Worm (Caenorhabditis elegans): Measurements from ENCODE around the gene T07D4.5.

T07D4.5 gene

ce11 chrII:8884262-8884949, at the start of gene T07D4.5, which contains the start of gene ddx-19:
Gene T07D4.5 (minus strand): TSS chrII:8884332.
Gene ddx-19 (plus strand): TSS chrII:8884899.
- TF ChIP-seq unc-62 (GFP tag; optimal IDR thresholded peaks at IDR 0.05): no peak

DNA sequence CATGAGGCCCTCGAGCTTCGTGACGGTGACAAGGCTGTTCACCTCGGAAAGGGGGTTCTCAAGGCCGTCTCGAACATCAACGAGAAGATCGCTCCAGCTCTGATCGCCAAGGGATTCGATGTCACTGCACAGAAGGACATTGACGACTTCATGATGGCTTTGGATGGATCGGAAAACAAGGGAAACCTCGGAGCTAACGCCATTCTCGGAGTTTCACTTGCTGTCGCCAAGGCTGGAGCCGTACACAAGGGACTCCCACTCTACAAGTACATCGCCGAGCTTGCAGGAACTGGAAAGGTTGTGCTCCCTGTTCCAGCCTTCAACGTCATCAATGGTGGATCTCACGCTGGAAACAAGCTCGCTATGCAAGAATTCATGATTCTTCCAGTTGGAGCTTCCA, 48.3 kb upstream of the T07D4.5 start:
- TF ChIP-seq unc-62 (GFP tag; optimal IDR thresholded peaks at IDR 0.05): no peak

DNA sequence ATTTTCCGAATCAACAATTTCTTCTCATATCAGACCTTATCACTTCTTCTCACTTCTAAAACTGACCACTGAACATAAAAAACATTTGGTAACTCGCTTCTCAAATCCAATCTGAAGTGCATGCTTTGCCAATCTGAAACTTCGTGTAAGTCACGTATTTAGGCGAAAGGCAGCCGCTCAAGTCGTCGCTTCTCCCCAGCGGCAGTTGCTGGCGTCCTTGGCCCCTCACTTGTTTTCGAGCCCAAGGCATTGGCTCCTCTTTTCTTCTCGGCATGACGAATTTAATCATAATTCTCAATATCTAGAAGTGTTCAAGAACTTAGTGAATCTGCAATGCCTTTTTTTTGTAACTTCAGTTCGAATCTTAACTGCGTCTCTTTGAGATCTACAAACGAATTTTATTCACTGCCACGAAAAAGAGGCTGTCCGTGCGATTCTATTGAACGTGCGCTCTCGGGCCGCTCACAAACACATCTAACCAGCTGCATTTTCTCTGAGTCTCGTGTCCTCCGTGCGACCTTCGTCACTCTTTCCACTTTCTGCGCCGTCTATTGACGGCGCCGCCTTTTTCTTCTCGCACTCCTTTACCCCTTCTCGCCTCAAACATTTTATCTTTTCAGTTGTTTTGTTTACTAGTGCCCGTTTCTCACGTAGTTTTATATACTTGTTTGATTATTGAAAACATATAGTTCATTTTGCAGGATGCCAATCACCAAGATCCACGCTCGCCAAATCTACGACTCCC, 47.4 kb upstream of the T07D4.5 start:
- no peak for TF ChIP-seq unc-62 (GFP tag; optimal IDR thresholded peaks at IDR 0.05)

ce11 chrII:8930763-8931162, 46.6 kb upstream of the T07D4.5 start, which contains the start of gene enol-1:
Gene enol-1 (plus strand): TSS chrII:8930997.
- TF ChIP-seq unc-62 (GFP tag; optimal IDR thresholded peaks at IDR 0.05): no peak

DNA sequence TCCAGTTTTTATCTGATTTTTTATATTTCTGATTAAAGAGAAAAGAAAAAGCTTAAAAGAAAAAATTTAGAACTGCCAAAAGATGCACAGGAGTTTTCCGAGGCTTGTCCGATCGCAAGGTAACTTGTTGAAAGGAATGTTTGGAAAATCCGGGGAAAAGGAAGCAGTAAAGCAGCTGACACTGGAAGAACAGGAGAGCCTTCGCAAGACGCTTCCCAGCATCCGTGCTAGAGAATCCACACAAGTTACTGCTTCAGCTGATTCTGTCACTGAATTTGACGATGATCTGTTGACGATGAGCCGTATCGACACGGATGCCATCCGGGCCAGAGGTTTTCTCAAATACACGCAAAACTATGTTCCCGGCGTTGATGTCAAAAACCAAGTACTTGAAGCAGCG, 45.6 kb upstream of the T07D4.5 start, which contains the start of gene mrpl-50:
TSS of gene mrpl-50 (plus strand) at position 71 of the 400 bp plus-strand sequence.
- no peak for TF ChIP-seq unc-62 (GFP tag; optimal IDR thresholded peaks at IDR 0.05)

ce11 chrII:8927253-8927791, 43.2 kb upstream of the T07D4.5 start, which contains the start of gene cct-2:
Gene cct-2 (plus strand): TSS chrII:8927741.
- no peak for TF ChIP-seq unc-62 (GFP tag; optimal IDR thresholded peaks at IDR 0.05)

- no peak for TF ChIP-seq unc-62 (GFP tag; optimal IDR thresholded peaks at IDR 0.05)
These were observed 42.3 kb upstream of the T07D4.5 start, which contains the start of gene B0457.2 for ce11 chrII:8926451-8926850. Gene B0457.2 (minus strand): TSS chrII:8926551.

DNA sequence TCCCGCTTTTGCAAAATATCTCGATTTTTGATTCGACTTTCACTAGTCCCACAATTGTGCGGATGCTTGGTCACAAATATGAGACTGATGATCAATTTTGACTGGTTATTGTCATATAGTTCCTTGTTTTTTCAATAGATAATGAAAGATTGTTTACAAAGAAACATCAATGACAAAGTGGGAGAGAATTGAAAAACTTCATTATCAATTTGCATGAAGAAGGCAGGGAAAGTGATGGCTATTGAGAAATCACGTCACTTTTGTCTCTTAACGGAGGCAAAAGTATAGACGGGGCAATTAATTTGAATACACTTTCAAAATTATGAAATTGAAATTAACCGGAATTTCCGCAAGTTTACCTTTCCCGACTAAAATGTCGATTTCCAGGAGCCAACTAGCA, 39.1 kb upstream of the T07D4.5 start:
- TF ChIP-seq unc-62 (GFP tag; optimal IDR thresholded peaks at IDR 0.05): no peak

DNA sequence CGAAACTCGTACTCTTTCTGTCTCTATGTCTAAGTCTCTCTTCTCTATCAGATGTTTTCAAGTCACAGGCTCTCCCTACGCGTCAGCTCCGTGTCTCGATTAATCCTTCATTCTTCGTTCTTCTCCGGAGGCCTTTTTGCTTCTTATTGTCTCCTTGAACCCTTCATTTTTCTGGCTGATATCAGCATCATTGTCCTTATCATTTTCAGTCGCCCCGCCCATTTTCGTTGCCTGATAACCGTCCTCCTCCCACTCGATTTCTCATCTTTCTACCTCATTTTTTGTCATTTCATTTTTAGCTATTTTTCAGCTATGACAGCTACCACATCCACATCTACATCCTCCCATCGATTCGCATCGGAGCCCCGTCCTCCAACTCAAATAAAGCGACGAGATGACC, 38.0 kb upstream of the T07D4.5 start, which contains the start of gene B0457.6:
TSS of gene B0457.6 (plus strand) at position 284 of the 400 bp plus-strand sequence.
- TF ChIP-seq unc-62 (GFP tag; optimal IDR thresholded peaks at IDR 0.05): no peak

DNA sequence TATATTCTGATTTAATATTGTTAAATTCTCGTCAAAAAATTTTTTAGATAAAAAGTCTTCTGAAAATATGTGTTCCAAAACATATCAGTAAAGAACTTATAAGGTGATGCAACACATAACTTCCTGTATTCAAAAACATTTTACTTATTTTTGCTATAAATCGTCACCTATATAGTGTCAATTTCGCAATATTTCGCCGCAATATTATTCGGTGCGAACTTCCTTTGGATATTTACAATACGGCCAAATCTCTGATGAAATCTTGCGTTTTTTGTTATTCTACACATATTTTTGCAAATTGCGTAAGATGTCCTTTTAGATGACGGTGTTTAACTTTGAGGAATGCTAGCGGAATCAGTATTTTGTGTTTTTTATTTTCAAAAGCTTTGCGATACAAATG, 37.3 kb upstream of the T07D4.5 start:
- TF ChIP-seq unc-62 (GFP tag; optimal IDR thresholded peaks at IDR 0.05): no peak

ce11 chrII:8920955-8921354, 36.8 kb upstream of the T07D4.5 start:
- TF ChIP-seq unc-62 (GFP tag; optimal IDR thresholded peaks at IDR 0.05): no peak

ce11 chrII:8920315-8920714, 36.2 kb upstream of the T07D4.5 start:
- TF ChIP-seq unc-62 (GFP tag; optimal IDR thresholded peaks at IDR 0.05): no peak

ce11 chrII:8917339-8917738, 33.2 kb upstream of the T07D4.5 start:
- no peak for TF ChIP-seq unc-62 (GFP tag; optimal IDR thresholded peaks at IDR 0.05)

DNA sequence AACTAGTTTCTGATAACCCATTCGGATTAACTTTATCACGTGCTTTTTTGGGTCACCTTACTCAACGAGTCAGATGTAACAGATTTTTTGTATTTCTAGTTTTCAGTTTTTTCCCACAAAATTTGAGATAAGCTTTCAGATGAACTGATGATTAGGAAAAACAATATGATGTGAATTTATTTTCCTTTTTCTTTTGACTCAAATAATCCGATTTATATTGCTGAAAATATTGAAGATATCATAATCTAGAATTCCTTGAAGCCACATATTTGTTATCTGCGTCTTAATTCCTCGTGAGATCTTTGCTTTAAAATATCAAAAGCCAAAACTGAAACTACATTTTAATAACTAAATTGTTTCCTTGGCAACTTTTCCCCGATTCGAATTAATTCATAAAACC, 32.5 kb upstream of the T07D4.5 start:
- TF ChIP-seq unc-62 (GFP tag; optimal IDR thresholded peaks at IDR 0.05): no peak

- no peak for TF ChIP-seq unc-62 (GFP tag; optimal IDR thresholded peaks at IDR 0.05)
These were observed 30.5 kb upstream of the T07D4.5 start for ce11 chrII:8914654-8915053.

- TF ChIP-seq unc-62 (GFP tag; optimal IDR thresholded peaks at IDR 0.05): no peak
These were observed 28.4 kb upstream of the T07D4.5 start for ce11 chrII:8912523-8913017.

Measured in whole organism, dauer.